Worm (Caenorhabditis elegans) whole organism, early embryonic: ENCODE results near the gene C33B4.5.

ENCODE experiments used
- ama-1 ChIP-seq: fragments of 150-350 bp; optimal IDR thresholded peaks from 2 replicates; lab custom pipeline; 2014
- ceh-13 ChIP-seq: fragments of 200-800 bp; sonication (Bioruptor generic); optimal IDR thresholded peaks from 2 replicates; lab custom pipeline; 2018; ENCODE audit warnings: mild to moderate bottlenecking, missing genetic modification characterization, missing compliant biosample characterization
- flt-1 ChIP-seq: fragments of 200-800 bp; sonication (Bioruptor generic); IDR thresholded peaks from 2 replicates; pipeline ENCODE4 v1.3.6; 2022; ENCODE audit warnings: missing genetic modification characterization, missing compliant biosample characterization
- tbx-11 ChIP-seq: fragments of 200-800 bp; sonication (Bioruptor generic); IDR thresholded peaks from 2 replicates; pipeline ENCODE4 v1.3.6; 2022; ENCODE audit warnings: missing genetic modification characterization, missing compliant biosample characterization
- tbx-37 ChIP-seq: fragments of 200-800 bp; sonication (Bioruptor generic); conservative IDR thresholded peaks from 2 replicates; pipeline ENCODE4 v1.3.6; 2022; ENCODE audit warnings: missing genetic modification reagents, missing genetic modification characterization, missing compliant biosample characterization

- no peak for TF ChIP-seq tbx-37 (GFP tag; lab: Robert Waterston, UW)
- no peak for TF ChIP-seq ama-1 (lab: Kevin White, UChicago)
- no peak for TF ChIP-seq tbx-11 (GFP tag; lab: Robert Waterston, UW)
- TF ChIP-seq ceh-13 (GFP tag; lab: Kevin White, UChicago): no peak
- no peak for TF ChIP-seq flt-1
Observed at ce11 chrII:11333375-11333774, 49.8 kb upstream of the C33B4.5 start.
